Worm (Caenorhabditis elegans): ENCODE measurements around the gene str-14.

- TF ChIP-seq klf-2 (GFP tag; conservative IDR thresholded peaks at IDR 0.05) (no peak), cog-1 (tag; optimal IDR thresholded peaks at IDR 0.05) (no peak), tab-1 (GFP tag; IDR thresholded peaks at IDR 0.05) (no peak), T22C8.4 (GFP tag; IDR thresholded peaks at IDR 0.05) (no peak)
These were observed 17.1 kb upstream of the str-14 start, which contains the start of gene srw-35 for ce11 chrV:16471995-16472563.

Data from whole organism, midembryonic.